Worm (Caenorhabditis elegans) whole organism, early embryonic: ENCODE results near the gene C52A10.3.

ENCODE experiments used
- B0310.2 ChIP-seq: sonication (generic microtip); optimal IDR thresholded peaks from 2 replicates; lab custom pipeline; 2016; ENCODE audit warnings: mild to moderate bottlenecking, missing genetic modification characterization, missing compliant biosample characterization
- F13C5.2 ChIP-seq: sonication (generic microtip); optimal IDR thresholded peaks from 2 replicates; lab custom pipeline; 2017; ENCODE audit warnings: mild to moderate bottlenecking, missing genetic modification characterization, inconsistent platforms, missing compliant biosample characterization
- aly-1 ChIP-seq: sonication (generic microtip); optimal IDR thresholded peaks from 2 replicates; lab custom pipeline; 2016; ENCODE audit warnings: missing genetic modification characterization, missing compliant biosample characterization
- ama-1 ChIP-seq: fragments of 150-350 bp; optimal IDR thresholded peaks from 2 replicates; lab custom pipeline; 2014
- ceh-13 ChIP-seq: fragments of 200-800 bp; sonication (Bioruptor generic); optimal IDR thresholded peaks from 2 replicates; lab custom pipeline; 2018; ENCODE audit warnings: mild to moderate bottlenecking, missing genetic modification characterization, missing compliant biosample characterization
- ets-7 ChIP-seq: sonication (generic microtip); optimal IDR thresholded peaks from 2 replicates; lab custom pipeline; 2016; ENCODE audit warnings: missing genotype, missing genetic modification characterization, missing compliant biosample characterization
- hmbx-1 ChIP-seq: sonication (generic microtip); optimal IDR thresholded peaks from 2 replicates; lab custom pipeline; 2016; ENCODE audit warnings: mild to moderate bottlenecking, missing genetic modification characterization, missing compliant biosample characterization
- hmg-4 ChIP-seq: fragments of 200-800 bp; sonication (Bioruptor generic); optimal IDR thresholded peaks from 2 replicates; lab custom pipeline; 2018; ENCODE audit warnings: mild to moderate bottlenecking, missing genetic modification characterization, missing compliant biosample characterization
- scrt-1 ChIP-seq: fragments of 200-800 bp; sonication (Bioruptor generic); IDR thresholded peaks from 2 replicates; pipeline ENCODE4 v1.3.6; 2022; ENCODE audit warnings: missing genetic modification characterization, missing compliant biosample characterization
- sea-1 ChIP-seq: fragments of 200-800 bp; sonication (Bioruptor generic); conservative IDR thresholded peaks from 2 replicates; pipeline ENCODE4 v1.3.6; 2022; ENCODE audit warnings: missing genetic modification characterization, missing compliant biosample characterization
- tbx-11 ChIP-seq: fragments of 200-800 bp; sonication (Bioruptor generic); IDR thresholded peaks from 2 replicates; pipeline ENCODE4 v1.3.6; 2022; ENCODE audit warnings: missing genetic modification characterization, missing compliant biosample characterization

DNA sequence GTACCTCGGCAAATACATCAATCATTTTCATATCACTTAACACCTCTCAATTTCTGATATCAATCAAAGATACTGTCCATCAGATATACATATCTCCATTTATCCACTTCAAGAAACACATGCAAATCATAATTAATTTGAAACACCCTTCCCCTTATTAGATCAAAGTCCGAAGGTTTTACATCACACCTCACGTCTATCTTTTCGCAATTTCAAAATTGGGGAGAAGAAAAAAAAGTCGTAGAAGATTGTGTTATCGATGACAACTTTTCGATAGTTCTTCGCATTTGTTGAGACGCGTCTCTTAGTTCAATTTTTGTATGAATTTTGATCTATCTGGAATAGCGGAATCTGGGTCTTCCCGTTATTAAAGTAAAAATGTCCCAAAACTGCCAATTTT, 33.9 kb upstream of the C52A10.3 start:
- no peak for TF ChIP-seq ama-1 (lab: Kevin White, UChicago)
- no peak for TF ChIP-seq F13C5.2
- TF ChIP-seq ceh-13: no peak
- no peak for TF ChIP-seq hmg-4
- no peak for TF ChIP-seq aly-1 (tag; lab: Kevin White, UChicago)
- no peak for TF ChIP-seq B0310.2
- TF ChIP-seq ets-7: no peak
- no peak for TF ChIP-seq hmbx-1 (tag; lab: Kevin White, UChicago)
- TF ChIP-seq sea-1 (GFP tag; lab: Robert Waterston, UW): no peak
- no peak for TF ChIP-seq scrt-1 (GFP tag; lab: Robert Waterston, UW)
- no peak for TF ChIP-seq tbx-11
